Worm (Caenorhabditis elegans) whole organism, L1 larva: ENCODE data around the gene pdhk-2.

Experiments used
- C16A3.4 ChIP-seq: fragments of 150-350 bp; optimal IDR thresholded peaks from 2 replicates; lab custom pipeline; 2014; ENCODE audit warnings: missing biosample characterization, missing genetic modification characterization
- C34B4.2 ChIP-seq: sonication (generic microtip); optimal IDR thresholded peaks from 2 replicates; lab custom pipeline; 2017; ENCODE audit warnings: mild to moderate bottlenecking, missing genetic modification characterization, missing compliant biosample characterization
- Y116A8C.19 ChIP-seq: sonication (generic microtip); optimal IDR thresholded peaks from 2 replicates; lab custom pipeline; 2016; ENCODE audit warnings: missing compliant biosample characterization, missing genetic modification characterization, borderline replicate concordance
- aha-1 ChIP-seq: fragments of 150-350 bp; optimal IDR thresholded peaks from 2 replicates; lab custom pipeline; 2014; ENCODE audit warnings: missing biosample characterization, missing genetic modification characterization
- ama-1 ChIP-seq: fragments of 150-350 bp; optimal IDR thresholded peaks from 2 replicates; lab custom pipeline; 2014
- blmp-1 ChIP-seq: fragments of 150-350 bp; optimal IDR thresholded peaks from 2 replicates; lab custom pipeline; 2014; ENCODE audit warnings: missing biosample characterization, missing genetic modification characterization
- ceh-63 ChIP-seq: fragments of 200-800 bp; sonication (Bioruptor generic); optimal IDR thresholded peaks from 2 replicates; lab custom pipeline; 2018; ENCODE audit warnings: mild to moderate bottlenecking, missing genetic modification characterization, missing compliant biosample characterization
- ceh-8 ChIP-seq: fragments of 200-800 bp; sonication (Bioruptor generic); optimal IDR thresholded peaks from 2 replicates; lab custom pipeline; 2018; ENCODE audit warnings: mild to moderate bottlenecking, missing genetic modification characterization, moderate library complexity, missing compliant biosample characterization
- ces-1 ChIP-seq: fragments of 150-350 bp; optimal IDR thresholded peaks from 2 replicates; lab custom pipeline; 2014; ENCODE audit warnings: missing biosample characterization, missing genetic modification reagents, missing genetic modification characterization
- dpl-1 ChIP-seq, 3 experiments: fragments of 150-350 bp in 2 of 3; sonication (generic microtip) in 1 of 3; optimal IDR thresholded peaks; 2 replicates each; lab custom pipeline; 2014 to 2017; ENCODE audit warnings: missing biosample characterization in 3 of 3, missing genetic modification characterization in 3 of 3, missing genetic modification reagents in 3 of 3
- dsc-1 ChIP-seq: sonication (generic microtip); optimal IDR thresholded peaks from 2 replicates; lab custom pipeline; 2016; ENCODE audit warnings: mild to moderate bottlenecking, missing genetic modification characterization, missing compliant biosample characterization
- efl-1 ChIP-seq, 4 experiments: fragments of 150-350 bp; optimal IDR thresholded peaks in 3 of 4; peaks in 1 of 4; 1 replicate in 1 of 4; 2 replicates in 3 of 4; lab custom pipeline; 2014; ENCODE audit warnings: missing biosample characterization in 2 of 4, missing genetic modification characterization in 2 of 4, missing genetic modification reagents in 2 of 4
- efl-3 ChIP-seq: fragments of 200-800 bp; sonication (Bioruptor generic); optimal IDR thresholded peaks from 2 replicates; lab custom pipeline; 2018; ENCODE audit warnings: mild to moderate bottlenecking, missing genetic modification characterization, missing compliant biosample characterization
- elt-2 ChIP-seq: sonication (generic microtip); optimal IDR thresholded peaks from 2 replicates; lab custom pipeline; 2016; ENCODE audit warnings: missing genetic modification characterization, mild to moderate bottlenecking, inconsistent platforms, missing compliant biosample characterization, missing genetic modification reagents
- fkh-4 ChIP-seq: sonication (generic microtip); optimal IDR thresholded peaks from 2 replicates; lab custom pipeline; 2016; ENCODE audit warnings: missing compliant biosample characterization, missing genetic modification characterization, borderline replicate concordance
- fkh-8 ChIP-seq: sonication (generic microtip); optimal IDR thresholded peaks from 2 replicates; lab custom pipeline; 2016; ENCODE audit warnings: mild to moderate bottlenecking, missing genetic modification characterization, missing compliant biosample characterization
- fos-1 ChIP-seq: fragments of 150-350 bp; optimal IDR thresholded peaks from 2 replicates; lab custom pipeline; 2014; ENCODE audit warnings: missing biosample characterization, missing genetic modification characterization
- grh-1 ChIP-seq: fragments of 200-800 bp; sonication (Bioruptor generic); IDR thresholded peaks from 2 replicates; pipeline ENCODE4 v1.3.6; 2022; ENCODE audit warnings: missing genetic modification reagents, missing genetic modification characterization, missing compliant biosample characterization
- hpl-2 ChIP-seq: fragments of 150-350 bp; optimal IDR thresholded peaks from 2 replicates; lab custom pipeline; 2014; ENCODE audit warnings: missing biosample characterization, missing genetic modification reagents, missing genetic modification characterization
- lin-13 ChIP-seq: fragments of 150-350 bp; optimal IDR thresholded peaks from 2 replicates; lab custom pipeline; 2014; ENCODE audit warnings: missing biosample characterization, missing genetic modification reagents, missing genetic modification characterization
- lin-14 ChIP-seq: fragments of 200-800 bp; sonication (Bioruptor generic); optimal IDR thresholded peaks from 2 replicates; lab custom pipeline; 2018; ENCODE audit warnings: mild to moderate bottlenecking, missing genetic modification characterization, moderate library complexity, missing compliant biosample characterization
- lin-35 ChIP-seq, 2 experiments: fragments of 150-350 bp; optimal IDR thresholded peaks; 2 replicates each; lab custom pipeline; 2014; ENCODE audit warnings: missing biosample characterization in 2 of 2, missing genetic modification characterization in 2 of 2, missing genetic modification reagents in 2 of 2
- lsy-2 ChIP-seq, 2 experiments: fragments of 150-350 bp; optimal IDR thresholded peaks; 2 replicates each; lab custom pipeline; 2014; ENCODE audit warnings: missing biosample characterization in 2 of 2, missing genetic modification characterization in 2 of 2
- mdl-1 ChIP-seq, 2 experiments: fragments of 150-350 bp; optimal IDR thresholded peaks; 2 replicates each; lab custom pipeline; 2014 to 2017; ENCODE audit warnings: missing biosample characterization in 2 of 2, missing genetic modification characterization in 2 of 2, inconsistent platforms in 1 of 2
- mep-1 ChIP-seq: fragments of 150-350 bp; optimal IDR thresholded peaks from 2 replicates; lab custom pipeline; 2014; ENCODE audit warnings: missing biosample characterization, missing genetic modification characterization
- nhr-11 ChIP-seq: fragments of 150-350 bp; optimal IDR thresholded peaks from 2 replicates; lab custom pipeline; 2014; ENCODE audit warnings: missing biosample characterization, missing genetic modification characterization
- nhr-12 ChIP-seq: sonication (generic microtip); optimal IDR thresholded peaks from 2 replicates; lab custom pipeline; 2017; ENCODE audit warnings: missing biosample characterization, missing genetic modification characterization
- nhr-20 ChIP-seq: sonication (generic microtip); optimal IDR thresholded peaks from 2 replicates; lab custom pipeline; 2016; ENCODE audit warnings: mild to moderate bottlenecking, missing genetic modification characterization, missing compliant biosample characterization
- nhr-47 ChIP-seq: sonication (generic microtip); optimal IDR thresholded peaks from 2 replicates; lab custom pipeline; 2016; ENCODE audit warnings: mild to moderate bottlenecking, missing genetic modification characterization, moderate library complexity, missing compliant biosample characterization
- nhr-71 ChIP-seq: sonication (generic microtip); optimal IDR thresholded peaks from 2 replicates; lab custom pipeline; 2016; ENCODE audit warnings: mild to moderate bottlenecking, missing genetic modification characterization, moderate library complexity, missing compliant biosample characterization
- nhr-77 ChIP-seq: fragments of 150-350 bp; optimal IDR thresholded peaks from 2 replicates; lab custom pipeline; 2014; ENCODE audit warnings: missing biosample characterization, missing genetic modification characterization
- nhr-84 ChIP-seq: sonication (generic microtip); optimal IDR thresholded peaks from 2 replicates; lab custom pipeline; 2017; ENCODE audit warnings: missing biosample characterization, missing genetic modification characterization
- nhr-85 ChIP-seq: sonication (generic microtip); peaks from one replicate; lab custom pipeline; 2016; ENCODE audit warnings: missing genetic modification characterization, inconsistent platforms, missing compliant biosample characterization
- nhr-90 ChIP-seq: sonication (generic microtip); optimal IDR thresholded peaks from 2 replicates; lab custom pipeline; 2016; ENCODE audit warnings: mild to moderate bottlenecking, missing genetic modification characterization, missing compliant biosample characterization; ENCODE audit not compliant: poor library complexity
- pag-3 ChIP-seq: sonication (generic microtip); optimal IDR thresholded peaks from 2 replicates; lab custom pipeline; 2017; ENCODE audit warnings: missing genetic modification characterization, mild to moderate bottlenecking, missing compliant biosample characterization, antibody characterized with exemption, borderline replicate concordance; ENCODE audit not compliant: insufficient read depth
- rnt-1 ChIP-seq: sonication (generic microtip); optimal IDR thresholded peaks from 2 replicates; lab custom pipeline; 2016; ENCODE audit warnings: mild to moderate bottlenecking, missing genetic modification characterization, moderate library complexity, missing compliant biosample characterization
- skn-1 ChIP-seq: fragments of 150-350 bp; optimal IDR thresholded peaks from 2 replicates; lab custom pipeline; 2014; ENCODE audit warnings: missing biosample characterization, missing genetic modification characterization
- snpc-4 ChIP-seq: fragments of 150-350 bp; optimal IDR thresholded peaks from 2 replicates; lab custom pipeline; 2014; ENCODE audit warnings: missing biosample characterization, missing genetic modification characterization
- snu-23 ChIP-seq: sonication (generic microtip); optimal IDR thresholded peaks from 2 replicates; lab custom pipeline; 2016; ENCODE audit warnings: missing genetic modification characterization, missing compliant biosample characterization
- sup-37 ChIP-seq: fragments of 200-800 bp; sonication (Bioruptor generic); optimal IDR thresholded peaks from 2 replicates; lab custom pipeline; 2018; ENCODE audit warnings: mild to moderate bottlenecking, missing genetic modification characterization, missing compliant biosample characterization
- swsn-7 ChIP-seq: sonication (generic microtip); optimal IDR thresholded peaks from 2 replicates; lab custom pipeline; 2016; ENCODE audit warnings: missing genetic modification characterization, missing compliant biosample characterization
- tbx-2 ChIP-seq: sonication (generic microtip); optimal IDR thresholded peaks from 2 replicates; lab custom pipeline; 2016; ENCODE audit warnings: missing genetic modification characterization, missing compliant biosample characterization
- tlp-1 ChIP-seq: fragments of 150-350 bp; optimal IDR thresholded peaks from 2 replicates; lab custom pipeline; 2014; ENCODE audit warnings: missing biosample characterization, missing genetic modification characterization
- unc-130 ChIP-seq: fragments of 150-350 bp; optimal IDR thresholded peaks from 2 replicates; lab custom pipeline; 2017; ENCODE audit warnings: missing biosample characterization, missing genetic modification characterization, inconsistent platforms
- unc-62 ChIP-seq: fragments of 150-350 bp; optimal IDR thresholded peaks from 2 replicates; lab custom pipeline; 2014; ENCODE audit warnings: missing biosample characterization, missing genetic modification reagents, missing genetic modification characterization
- unc-86 ChIP-seq: sonication (generic microtip); optimal IDR thresholded peaks from 2 replicates; lab custom pipeline; 2016; ENCODE audit warnings: missing genetic modification characterization, missing compliant biosample characterization
- xbp-1 ChIP-seq: sonication (generic microtip); optimal IDR thresholded peaks from 2 replicates; lab custom pipeline; 2016; ENCODE audit warnings: missing genetic modification characterization, missing compliant biosample characterization
- zag-1 ChIP-seq: fragments of 150-350 bp; optimal IDR thresholded peaks from 2 replicates; lab custom pipeline; 2014; ENCODE audit warnings: missing biosample characterization, missing genetic modification characterization

pdhk-2 gene

DNA sequence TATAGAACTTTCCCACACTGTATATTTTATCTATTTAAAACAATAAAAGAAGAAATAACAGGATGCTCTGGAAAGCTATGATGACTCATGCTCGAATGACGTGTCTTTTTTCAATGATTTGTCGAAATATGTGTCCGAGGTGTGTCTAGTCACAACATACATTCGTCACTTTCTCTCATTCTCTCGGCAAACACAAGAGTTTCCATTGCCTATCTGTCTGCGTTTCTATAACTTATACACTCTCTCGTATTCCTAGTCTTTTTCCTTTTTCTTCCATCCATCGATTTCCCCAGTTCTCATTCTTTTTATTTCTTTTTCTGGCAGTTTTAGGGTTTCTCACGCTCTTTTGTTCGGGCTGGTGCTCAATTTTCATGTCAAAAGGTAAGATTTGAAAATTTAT is 44.5 kb downstream of the pdhk-2 start (continued):
- TF ChIP-seq nhr-71: peak; percentile 23
- peak; percentile 51 to 55 for TF ChIP-seq efl-1 (optimal IDR thresholded peaks at IDR 0.05; lab: Kevin White, UChicago)
- peak; percentile 27 to 79 for TF ChIP-seq efl-1 (GFP tag; optimal IDR thresholded peaks at IDR 0.05 in 1 of 2; lab: Kevin White, UChicago)
- TF ChIP-seq rnt-1: peak; percentile 13
- peak; percentile 27 to 46 for TF ChIP-seq lin-35 (GFP tag; optimal IDR thresholded peaks at IDR 0.05; lab: Kevin White, UChicago)
- no peak for TF ChIP-seq tlp-1 (tag; lab: Kevin White, UChicago)
- no peak for TF ChIP-seq nhr-77 (tag; lab: Kevin White, UChicago)
- no peak for TF ChIP-seq nhr-11 (tag; lab: Kevin White, UChicago)
- TF ChIP-seq fkh-4 (tag; lab: Kevin White, UChicago): no peak
- TF ChIP-seq C34B4.2 (tag; lab: Kevin White, UChicago): no peak
- no peak for TF ChIP-seq ceh-63 (GFP tag; lab: Kevin White, UChicago)
- TF ChIP-seq ceh-8 (GFP tag; lab: Kevin White, UChicago): no peak
- TF ChIP-seq aha-1 (tag; lab: Kevin White, UChicago): no peak
- TF ChIP-seq fos-1 (tag; lab: Kevin White, UChicago): peak; percentile 42
- TF ChIP-seq sup-37 (GFP tag; lab: Kevin White, UChicago): no peak
- TF ChIP-seq unc-130: no peak
- TF ChIP-seq grh-1 (GFP tag; lab: Robert Waterston, UW): no peak
- no peak for TF ChIP-seq nhr-85 (tag; lab: Kevin White, UChicago)
- TF ChIP-seq, all 84 proteins: peak for 16

- TF ChIP-seq pag-3 (tag; lab: Kevin White, UChicago): no peak
- no peak for TF ChIP-seq nhr-11 (tag; lab: Kevin White, UChicago)
- no peak for TF ChIP-seq unc-86
- no peak for TF ChIP-seq nhr-84 (tag; lab: Kevin White, UChicago)
- no peak for TF ChIP-seq snpc-4
- TF ChIP-seq ama-1: no peak
- TF ChIP-seq nhr-12 (tag; lab: Kevin White, UChicago): no peak
- TF ChIP-seq swsn-7: no peak
These were observed 47.9 kb downstream of the pdhk-2 start, which contains the start of gene B0303.7 for ce11 chrIII:8693322-8693721. Gene B0303.7 (plus strand): TSS chrIII:8693622.

ce11 chrIII:8689655-8690054 is 51.6 kb downstream of the pdhk-2 start, which contains the start of gene B0303.4:
Gene B0303.4 (plus strand): TSS chrIII:8689850.
- no peak for TF ChIP-seq zag-1
- peak; percentile 51 for TF ChIP-seq fkh-8
- peak; percentile 72 for TF ChIP-seq nhr-71
- TF ChIP-seq skn-1 (tag; lab: Kevin White, UChicago): peak; percentile 53
- TF ChIP-seq dpl-1 (GFP tag; optimal IDR thresholded peaks at IDR 0.05; lab: Kevin White, UChicago): peak; percentile 46 to 68 (median 51)
- TF ChIP-seq tbx-2 (tag; lab: Kevin White, UChicago): peak; percentile 46
- peak; percentile 34 for TF ChIP-seq xbp-1 (tag; lab: Kevin White, UChicago)
- peak; percentile 48 for TF ChIP-seq unc-130
- peak; percentile 74 for TF ChIP-seq snu-23 (GFP tag; lab: Kevin White, UChicago)
- peak; percentile 55 for TF ChIP-seq swsn-7
- no peak for TF ChIP-seq nhr-85 (tag; lab: Kevin White, UChicago)
- peak; percentile 83 for TF ChIP-seq blmp-1
- TF ChIP-seq nhr-47 (tag; lab: Kevin White, UChicago): peak; percentile 46
- TF ChIP-seq Y116A8C.19 (tag; lab: Kevin White, UChicago): no peak
- no peak for TF ChIP-seq nhr-12 (tag; lab: Kevin White, UChicago)
- peak; percentile 51 for TF ChIP-seq C16A3.4 (tag; lab: Kevin White, UChicago)
- peak; percentile 89 for TF ChIP-seq lin-14
- no peak for TF ChIP-seq hpl-2 (GFP tag; lab: Kevin White, UChicago)
- no peak for TF ChIP-seq elt-2 (tag; lab: Kevin White, UChicago)
- peak; percentile 52 for TF ChIP-seq nhr-20 (tag; lab: Kevin White, UChicago)
- TF ChIP-seq pag-3 (tag; lab: Kevin White, UChicago): peak; percentile 43
- TF ChIP-seq nhr-90 (tag; lab: Kevin White, UChicago): peak; percentile 20
- TF ChIP-seq ces-1: no peak
- peak; percentile 68 to 76 for TF ChIP-seq lin-35 (GFP tag; optimal IDR thresholded peaks at IDR 0.05; lab: Kevin White, UChicago)
- TF ChIP-seq efl-1 (optimal IDR thresholded peaks at IDR 0.05; lab: Kevin White, UChicago): peak; percentile 59 to 64
- peak; percentile 55 to 63 for TF ChIP-seq efl-1 (GFP tag; optimal IDR thresholded peaks at IDR 0.05 in 1 of 2; lab: Kevin White, UChicago)
- TF ChIP-seq mdl-1 (tag; optimal IDR thresholded peaks at IDR 0.05; lab: Kevin White, UChicago): peak in 1 of 2 experiments; percentile 28
- TF ChIP-seq unc-62 (GFP tag; lab: Kevin White, UChicago): no peak
- TF ChIP-seq dsc-1 (tag; lab: Kevin White, UChicago): peak; percentile 33
- TF ChIP-seq lin-13: peak; percentile 29
- peak; percentile 92 for TF ChIP-seq mep-1 (tag; lab: Kevin White, UChicago)
- TF ChIP-seq lsy-2 (tag; optimal IDR thresholded peaks at IDR 0.05; lab: Kevin White, UChicago): peak; percentile 76
- TF ChIP-seq efl-3: no peak
- TF ChIP-seq rnt-1: peak; percentile 54
